Worm (Caenorhabditis elegans): ENCODE data around the gene F28H7.8.

DNA sequence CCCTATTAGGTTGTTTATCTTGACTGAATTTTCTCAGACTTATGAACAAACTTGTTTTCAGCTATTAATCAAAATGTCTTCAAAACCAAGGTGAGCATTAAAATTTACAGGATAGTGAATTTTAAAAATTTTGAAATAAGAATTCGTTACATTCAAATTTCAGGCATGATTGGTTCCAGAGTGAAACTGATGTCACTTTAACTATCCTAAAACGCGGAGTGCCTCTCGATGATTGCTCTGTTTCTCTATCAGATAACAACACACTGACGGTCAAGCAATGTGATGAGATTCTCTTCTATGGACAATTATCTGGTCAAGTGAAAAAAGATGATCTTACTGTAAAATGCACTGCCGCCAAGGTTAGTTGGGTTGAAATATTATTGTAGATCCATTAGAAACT, 12.6 kb downstream of the F28H7.8 start, which contains the start of gene D1054.3:
- TF ChIP-seq flt-1 (GFP tag; IDR thresholded peaks at IDR 0.05) (no peak), ztf-23 (GFP tag; IDR thresholded peaks at IDR 0.05) (no peak), tab-1 (GFP tag; IDR thresholded peaks at IDR 0.05) (no peak)
